Worm (Caenorhabditis elegans) whole organism, L2 larva: ENCODE results near the gene srt-24.

Source experiments
- ama-1 ChIP-seq: fragments of 150-350 bp; optimal IDR thresholded peaks from 2 replicates; lab custom pipeline; 2018; ENCODE audit warnings: inconsistent platforms
- egl-27 ChIP-seq: sonication (generic microtip); optimal IDR thresholded peaks from 3 replicates; lab custom pipeline; 2017; ENCODE audit warnings: missing biosample characterization, missing genetic modification reagents, missing genetic modification characterization
- lin-13 ChIP-seq: fragments of 150-350 bp; optimal IDR thresholded peaks from 2 replicates; lab custom pipeline; 2014; ENCODE audit warnings: missing biosample characterization, missing genetic modification reagents, missing genetic modification characterization
- skn-1 ChIP-seq: sonication (generic microtip); optimal IDR thresholded peaks from 2 replicates; lab custom pipeline; 2017; ENCODE audit warnings: missing biosample characterization, missing genetic modification characterization
- snpc-4 ChIP-seq: fragments of 150-350 bp; optimal IDR thresholded peaks from 2 replicates; lab custom pipeline; 2014; ENCODE audit warnings: missing biosample characterization, missing genetic modification characterization
- ztf-11 ChIP-seq: sonication (generic microtip); optimal IDR thresholded peaks from 2 replicates; lab custom pipeline; 2017; ENCODE audit warnings: missing biosample characterization, missing genetic modification characterization

DNA sequence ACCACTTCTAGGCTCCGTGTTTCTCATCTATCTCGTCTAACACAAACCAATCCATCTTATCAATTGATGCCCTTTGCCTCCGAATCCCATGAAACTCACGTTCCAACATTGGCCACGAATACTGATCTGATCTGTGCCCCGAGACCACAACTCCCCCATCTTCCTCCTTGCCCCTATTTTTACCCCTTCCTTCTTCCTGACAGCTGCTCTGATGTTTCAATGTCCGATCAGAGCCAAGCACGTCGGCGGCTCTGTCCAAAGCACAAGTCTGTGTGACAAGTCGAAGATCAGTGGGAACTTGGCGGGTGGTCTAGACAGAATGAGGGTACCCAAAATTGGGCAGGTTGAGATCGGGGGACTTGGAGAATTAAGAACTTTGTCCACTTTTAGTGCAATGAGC lies 15.5 kb upstream of the srt-24 start:
- no peak for TF ChIP-seq lin-13
- TF ChIP-seq snpc-4 (tag; lab: Kevin White, UChicago) = no peak
- TF ChIP-seq ztf-11 = no peak
- TF ChIP-seq ama-1 (lab: Kevin White, UChicago) = no peak
- no peak for TF ChIP-seq egl-27 (tag; lab: Kevin White, UChicago)
- no peak for TF ChIP-seq skn-1 (tag; lab: Kevin White, UChicago)
